Worm (Caenorhabditis elegans) whole organism, L4 larva: ENCODE measurements around the gene Y58A7A.4.

Experiments
- T20F7.1 ChIP-seq: fragments of 200-800 bp; sonication (Bioruptor generic); optimal IDR thresholded peaks from 2 replicates; lab custom pipeline; 2018; ENCODE audit warnings: mild to moderate bottlenecking, missing genetic modification characterization, missing compliant biosample characterization
- aha-1 ChIP-seq: fragments of 150-350 bp; peaks from one replicate; lab custom pipeline; 2014; ENCODE audit warnings: missing biosample characterization, missing genetic modification characterization
- ceh-20 ChIP-seq: fragments of 200-800 bp; sonication (Bioruptor generic); IDR thresholded peaks from 2 replicates; pipeline ENCODE4 v1.3.6; 2022; ENCODE audit warnings: missing genetic modification reagents, missing genetic modification characterization, missing compliant biosample characterization
- daf-16 ChIP-seq, 3 experiments: sonication (generic microtip); optimal IDR thresholded peaks; 2 replicates each; lab custom pipeline; 2016 to 2017; ENCODE audit warnings: missing genetic modification characterization in 3 of 3, missing genetic modification reagents in 3 of 3, mild to moderate bottlenecking in 2 of 3, missing compliant biosample characterization in 2 of 3, missing biosample characterization in 1 of 3, moderate library complexity in 1 of 3
- dmd-6 ChIP-seq: fragments of 200-800 bp; sonication (Bioruptor generic); IDR thresholded peaks from 2 replicates; pipeline ENCODE4 v1.3.6; 2022; ENCODE audit warnings: missing genetic modification reagents, missing genetic modification characterization, missing compliant biosample characterization
- dve-1 ChIP-seq: sonication (generic microtip); optimal IDR thresholded peaks from 2 replicates; lab custom pipeline; 2017; ENCODE audit warnings: antibody characterized with exemption, mild to moderate bottlenecking, missing genetic modification characterization, missing compliant biosample characterization; ENCODE audit not compliant: insufficient read depth
- gei-8 ChIP-seq: fragments of 200-800 bp; sonication (Bioruptor generic); optimal IDR thresholded peaks from 2 replicates; lab custom pipeline; 2018; ENCODE audit warnings: mild to moderate bottlenecking, missing genetic modification characterization, missing compliant biosample characterization
- hif-1 ChIP-seq, 2 experiments: sonication (generic microtip); optimal IDR thresholded peaks; 2 replicates each; lab custom pipeline; 2016 to 2017; ENCODE audit warnings: missing compliant biosample characterization in 2 of 2, missing genetic modification characterization in 2 of 2, missing genetic modification reagents in 2 of 2, missing genotype in 2 of 2, mild to moderate bottlenecking in 1 of 2
- hlh-11 ChIP-seq: fragments of 200-800 bp; sonication (Bioruptor generic); optimal IDR thresholded peaks from 2 replicates; lab custom pipeline; 2018; ENCODE audit warnings: mild to moderate bottlenecking, missing genetic modification characterization, missing compliant biosample characterization
- hlh-30 ChIP-seq: sonication (generic microtip); optimal IDR thresholded peaks from 2 replicates; lab custom pipeline; 2017; ENCODE audit warnings: antibody characterized with exemption, mild to moderate bottlenecking, missing genetic modification characterization, missing compliant biosample characterization; ENCODE audit not compliant: insufficient read depth
- lin-1 ChIP-seq: fragments of 200-800 bp; sonication (Bioruptor generic); IDR thresholded peaks from 2 replicates; pipeline ENCODE4 v1.3.6; 2022; ENCODE audit warnings: missing genetic modification reagents, missing genetic modification characterization, missing compliant biosample characterization
- mdl-1 ChIP-seq, 2 experiments: fragments of 150-350 bp in 1 of 2; sonication (generic microtip) in 1 of 2; optimal IDR thresholded peaks; 2 replicates each; lab custom pipeline; 2014 to 2017; ENCODE audit warnings: missing biosample characterization in 2 of 2, missing genetic modification characterization in 2 of 2
- mxl-3 ChIP-seq: fragments of 200-800 bp; sonication (Bioruptor generic); optimal IDR thresholded peaks from 2 replicates; lab custom pipeline; 2018; ENCODE audit warnings: mild to moderate bottlenecking, missing genetic modification characterization, missing compliant biosample characterization
- nhr-102 ChIP-seq: sonication (generic microtip); optimal IDR thresholded peaks from 2 replicates; lab custom pipeline; 2016; ENCODE audit warnings: mild to moderate bottlenecking, missing genetic modification characterization, moderate library complexity, missing compliant biosample characterization
- nhr-11 ChIP-seq: fragments of 150-350 bp; optimal IDR thresholded peaks from 2 replicates; lab custom pipeline; 2014; ENCODE audit warnings: missing biosample characterization, missing genetic modification characterization
- nhr-237 ChIP-seq: sonication (generic microtip); optimal IDR thresholded peaks from 2 replicates; lab custom pipeline; 2017; ENCODE audit warnings: missing biosample characterization, missing genetic modification characterization
- nhr-28 ChIP-seq: fragments of 150-350 bp; optimal IDR thresholded peaks from 2 replicates; lab custom pipeline; 2014; ENCODE audit warnings: missing biosample characterization, missing genetic modification characterization
- nhr-48 ChIP-seq: sonication (generic microtip); optimal IDR thresholded peaks from 2 replicates; lab custom pipeline; 2016; ENCODE audit warnings: mild to moderate bottlenecking, missing genetic modification characterization, missing compliant biosample characterization
- rbr-2 ChIP-seq: sonication (generic microtip); optimal IDR thresholded peaks from 2 replicates; lab custom pipeline; 2016; ENCODE audit warnings: missing genotype, missing genetic modification characterization, missing compliant biosample characterization
- spr-3 ChIP-seq: fragments of 200-800 bp; sonication (Bioruptor generic); optimal IDR thresholded peaks from 2 replicates; lab custom pipeline; 2018; ENCODE audit warnings: mild to moderate bottlenecking, missing genetic modification characterization, missing compliant biosample characterization
- unc-130 ChIP-seq: sonication (generic microtip); optimal IDR thresholded peaks from 2 replicates; lab custom pipeline; 2016; ENCODE audit warnings: missing genetic modification reagents, missing genetic modification characterization, missing compliant biosample characterization
- unc-62 ChIP-seq, 3 experiments: fragments of 150-350 bp in 1 of 3; sonication (generic microtip); optimal IDR thresholded peaks in 2 of 3; peaks in 1 of 3; 1 replicate in 1 of 3; 2 replicates in 2 of 3; lab custom pipeline; 2014 to 2017; ENCODE audit warnings: missing biosample characterization in 3 of 3, missing genetic modification characterization in 3 of 3, missing genetic modification reagents in 3 of 3, missing genotype in 1 of 3
- zip-2 ChIP-seq: fragments of 150-350 bp; optimal IDR thresholded peaks from 2 replicates; lab custom pipeline; 2014; ENCODE audit warnings: missing biosample characterization, missing genetic modification characterization

Gene Y58A7A.4

DNA sequence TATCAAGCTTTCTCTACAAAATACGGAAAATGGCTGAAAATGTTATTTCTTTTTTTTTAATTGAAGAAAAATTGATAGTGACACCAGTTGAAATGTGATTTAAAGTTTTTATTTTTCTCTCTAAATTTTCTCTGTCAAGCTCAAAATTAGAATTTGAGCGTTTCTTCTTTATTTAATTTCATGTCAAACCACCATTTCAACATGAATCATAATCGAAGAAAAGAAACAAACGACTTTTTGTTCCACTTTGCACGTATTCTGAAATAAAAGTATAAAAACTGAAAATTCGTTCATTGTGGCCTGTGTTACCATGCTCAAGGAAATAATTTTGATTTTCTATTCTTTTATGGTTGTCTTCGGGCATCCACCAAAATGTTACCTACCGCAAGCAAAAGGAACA, 51.7 kb downstream of the Y58A7A.4 start, which contains the start of gene K11D12.13:
Gene K11D12.13, plus strand, starts transcription at position 301 of the 400 bp plus-strand sequence.
- TF ChIP-seq hif-1 (tag; optimal IDR thresholded peaks at IDR 0.05; lab: Kevin White, UChicago) (peak in 1 of 2 experiments; percentile 6), spr-3 (GFP tag; lab: Kevin White, UChicago) (no peak)

- peak; percentile 45 for TF ChIP-seq nhr-11 (tag; lab: Kevin White, UChicago)
- no peak for TF ChIP-seq gei-8 (GFP tag; lab: Kevin White, UChicago)
- TF ChIP-seq lin-1 (GFP tag; lab: Robert Waterston, UW) = 0 out of 2 replicates have a peak, but pooled peaks have one; percentile 9
- TF ChIP-seq T20F7.1 (GFP tag; lab: Kevin White, UChicago) = peak; percentile 17
- TF ChIP-seq zip-2 (tag; lab: Kevin White, UChicago) = peak; percentile 26
- peak; percentile 14 for TF ChIP-seq nhr-48 (tag; lab: Kevin White, UChicago)
- peak; percentile 42 for TF ChIP-seq nhr-102 (tag; lab: Kevin White, UChicago)
- TF ChIP-seq nhr-28 (tag; lab: Kevin White, UChicago) = peak; percentile 21
- TF ChIP-seq ceh-20 = no peak
- TF ChIP-seq unc-62 (GFP tag; optimal IDR thresholded peaks at IDR 0.05 in 1 of 2; lab: Kevin White, UChicago) = peak in 1 of 2 experiments; percentile 89
- no peak for TF ChIP-seq unc-62 (tag; optimal IDR thresholded peaks at IDR 0.05; lab: Kevin White, UChicago)
- peak; percentile 39 for TF ChIP-seq aha-1
- TF ChIP-seq dmd-6 (GFP tag; lab: Robert Waterston, UW) = peak; percentile 56
- TF ChIP-seq mdl-1 (tag; optimal IDR thresholded peaks at IDR 0.05; lab: Kevin White, UChicago) = peak; percentile 78 to 86
- TF ChIP-seq unc-130 = no peak
- TF ChIP-seq nhr-237 (tag; lab: Kevin White, UChicago) = no peak
- TF ChIP-seq hlh-30 (tag; lab: Kevin White, UChicago) = peak; percentile 60
- TF ChIP-seq mxl-3 (GFP tag; lab: Kevin White, UChicago) = peak; percentile 2
- TF ChIP-seq dve-1 (tag; lab: Kevin White, UChicago) = peak; percentile 34
- TF ChIP-seq daf-16 (GFP tag; optimal IDR thresholded peaks at IDR 0.05; lab: Kevin White, UChicago) = no peak
- TF ChIP-seq daf-16 (tag; optimal IDR thresholded peaks at IDR 0.05; lab: Kevin White, UChicago) = peak; percentile 84
- peak; percentile 65 for TF ChIP-seq hlh-11
- TF ChIP-seq rbr-2 (tag; lab: Kevin White, UChicago) = no peak
- peak in 1 of 2 experiments; percentile 43 for TF ChIP-seq hif-1 (tag; optimal IDR thresholded peaks at IDR 0.05; lab: Kevin White, UChicago)
- TF ChIP-seq, all 104 proteins: peak for 17
These were observed 52.6 kb downstream of the Y58A7A.4 start for ce11 chrV:5032176-5032575.
